Worm (Caenorhabditis elegans): ENCODE data around the gene dyc-1.

- no peak for TF ChIP-seq sea-2 (GFP tag; optimal IDR thresholded peaks at IDR 0.05)
- no peak for TF ChIP-seq nfya-1 (tag; optimal IDR thresholded peaks at IDR 0.05; ENCODE audit: insufficient read depth)
- TF ChIP-seq mdl-1 (tag; optimal IDR thresholded peaks at IDR 0.05) = no peak
- no peak for TF ChIP-seq nhr-12 (tag; optimal IDR thresholded peaks at IDR 0.05)
- no peak for TF ChIP-seq ztf-11 (tag; optimal IDR thresholded peaks at IDR 0.05)
- TF ChIP-seq pha-4 (tag; optimal IDR thresholded peaks at IDR 0.05) = no peak
- no peak for TF ChIP-seq unc-62 (GFP tag; optimal IDR thresholded peaks at IDR 0.05)
- no peak for TF ChIP-seq ztf-4 (tag; optimal IDR thresholded peaks at IDR 0.05)
- no peak for TF ChIP-seq nhr-11 (tag; optimal IDR thresholded peaks at IDR 0.05)
- no peak for TF ChIP-seq aly-2 (tag; optimal IDR thresholded peaks at IDR 0.05)
- no peak for TF ChIP-seq jun-1 (tag; optimal IDR thresholded peaks at IDR 0.05)
Observed at ce11 chrX:14108245-14108644, 58.9 kb downstream of the dyc-1 start, which contains the start of gene F16B12.7.
